Worm (Caenorhabditis elegans) whole organism, L3 larva: ENCODE data around the gene str-225.
A peak's percentile ranks its signal among the peaks of the same experiment; 100 is the strongest.

Experiments
- R02D3.7 ChIP-seq: fragments of 150-350 bp; optimal IDR thresholded peaks from 2 replicates; lab custom pipeline; 2014; ENCODE audit warnings: missing biosample characterization, missing genetic modification characterization
- ZK546.5 ChIP-seq: sonication (generic microtip); optimal IDR thresholded peaks from 2 replicates; lab custom pipeline; 2017; ENCODE audit warnings: missing biosample characterization, missing genetic modification characterization
- aly-2 ChIP-seq: fragments of 150-350 bp; optimal IDR thresholded peaks from 2 replicates; lab custom pipeline; 2014; ENCODE audit warnings: missing biosample characterization, missing genetic modification characterization
- ama-1 ChIP-seq: fragments of 150-350 bp; optimal IDR thresholded peaks from 2 replicates; lab custom pipeline; 2018
- ceh-16 ChIP-seq: sonication (generic microtip); optimal IDR thresholded peaks from 2 replicates; lab custom pipeline; 2017; ENCODE audit warnings: missing biosample characterization, missing genetic modification characterization
- ceh-9 ChIP-seq: sonication (generic microtip); optimal IDR thresholded peaks from 2 replicates; lab custom pipeline; 2018; ENCODE audit warnings: missing biosample characterization, missing genetic modification characterization
- egl-27 ChIP-seq: sonication (generic microtip); optimal IDR thresholded peaks from 4 replicates; lab custom pipeline; 2017; ENCODE audit warnings: missing biosample characterization, missing genetic modification reagents, missing genetic modification characterization
- elt-1 ChIP-seq: fragments of 150-350 bp; optimal IDR thresholded peaks from 2 replicates; lab custom pipeline; 2014; ENCODE audit warnings: missing biosample characterization, missing genetic modification characterization
- elt-2 ChIP-seq: sonication (generic microtip); optimal IDR thresholded peaks from 2 replicates; lab custom pipeline; 2016; ENCODE audit warnings: missing genetic modification reagents, mild to moderate bottlenecking, missing genetic modification characterization, missing compliant biosample characterization
- eor-1 ChIP-seq, 2 experiments: fragments of 150-350 bp; optimal IDR thresholded peaks; 2 replicates each; lab custom pipeline; 2014 to 2018; ENCODE audit warnings: missing biosample characterization in 2 of 2, missing genetic modification characterization in 2 of 2
- fkh-10 ChIP-seq: sonication (generic microtip); optimal IDR thresholded peaks from 2 replicates; lab custom pipeline; 2017; ENCODE audit warnings: missing biosample characterization, missing genetic modification reagents, missing genetic modification characterization
- fkh-2 ChIP-seq: fragments of 150-350 bp; optimal IDR thresholded peaks from 2 replicates; lab custom pipeline; 2014; ENCODE audit warnings: missing biosample characterization, missing genetic modification reagents, missing genetic modification characterization
- fos-1 ChIP-seq: fragments of 150-350 bp; optimal IDR thresholded peaks from 2 replicates; lab custom pipeline; 2014; ENCODE audit warnings: missing biosample characterization, missing genetic modification characterization
- hmg-11 ChIP-seq: sonication (generic microtip); optimal IDR thresholded peaks from 2 replicates; lab custom pipeline; 2016; ENCODE audit warnings: missing genetic modification characterization, missing compliant biosample characterization
- lin-15B ChIP-seq: fragments of 150-350 bp; optimal IDR thresholded peaks from 2 replicates; lab custom pipeline; 2014; ENCODE audit warnings: missing biosample characterization, missing genetic modification characterization
- lin-39 ChIP-seq: fragments of 150-350 bp; optimal IDR thresholded peaks from 2 replicates; lab custom pipeline; 2018; ENCODE audit warnings: missing biosample characterization, missing genetic modification reagents, missing genetic modification characterization
- lsy-12 ChIP-seq: sonication (generic microtip); optimal IDR thresholded peaks from 2 replicates; lab custom pipeline; 2016; ENCODE audit warnings: mild to moderate bottlenecking, missing genetic modification characterization, missing compliant biosample characterization
- mdl-1 ChIP-seq: fragments of 150-350 bp; optimal IDR thresholded peaks from 2 replicates; lab custom pipeline; 2014; ENCODE audit warnings: missing biosample characterization, missing genetic modification characterization
- nhr-11 ChIP-seq: fragments of 150-350 bp; optimal IDR thresholded peaks from 2 replicates; lab custom pipeline; 2014; ENCODE audit warnings: missing biosample characterization, missing genetic modification characterization
- nhr-12 ChIP-seq: fragments of 150-350 bp; optimal IDR thresholded peaks from 2 replicates; lab custom pipeline; 2014; ENCODE audit warnings: missing biosample characterization, missing genetic modification characterization
- nhr-23 ChIP-seq: fragments of 150-350 bp; optimal IDR thresholded peaks from 2 replicates; lab custom pipeline; 2014; ENCODE audit warnings: missing biosample characterization, missing genetic modification reagents, missing genetic modification characterization
- nhr-25 ChIP-seq: sonication (generic microtip); optimal IDR thresholded peaks from 2 replicates; lab custom pipeline; 2017; ENCODE audit warnings: missing biosample characterization, missing genetic modification characterization
- nhr-28 ChIP-seq: fragments of 150-350 bp; optimal IDR thresholded peaks from 2 replicates; lab custom pipeline; 2014; ENCODE audit warnings: missing biosample characterization, missing genetic modification characterization
- nhr-43 ChIP-seq: sonication (generic microtip); optimal IDR thresholded peaks from 2 replicates; lab custom pipeline; 2016; ENCODE audit warnings: mild to moderate bottlenecking, missing genetic modification characterization, missing compliant biosample characterization; ENCODE audit not compliant: poor library complexity, severe bottlenecking
- nhr-67 ChIP-seq: fragments of 150-350 bp; optimal IDR thresholded peaks from 2 replicates; lab custom pipeline; 2014; ENCODE audit warnings: missing biosample characterization, missing genetic modification characterization
- pqm-1 ChIP-seq: fragments of 150-350 bp; optimal IDR thresholded peaks from 2 replicates; lab custom pipeline; 2017; ENCODE audit warnings: missing biosample characterization, missing genetic modification characterization, inconsistent platforms
- sea-2 ChIP-seq: fragments of 150-350 bp; sonication (generic microtip); optimal IDR thresholded peaks from 4 replicates; lab custom pipeline; 2014; ENCODE audit warnings: missing biosample characterization, missing genetic modification reagents, missing genetic modification characterization
- snpc-4 ChIP-seq: fragments of 150-350 bp; optimal IDR thresholded peaks from 2 replicates; lab custom pipeline; 2014; ENCODE audit warnings: missing biosample characterization, missing genetic modification characterization
- tbx-2 ChIP-seq: sonication (generic microtip); optimal IDR thresholded peaks from 2 replicates; lab custom pipeline; 2016; ENCODE audit warnings: mild to moderate bottlenecking, missing genetic modification characterization, missing compliant biosample characterization
- unc-39 ChIP-seq: sonication (generic microtip); optimal IDR thresholded peaks from 4 replicates; lab custom pipeline; 2017; ENCODE audit warnings: missing biosample characterization, missing genetic modification characterization
- ztf-4 ChIP-seq: fragments of 150-350 bp; optimal IDR thresholded peaks from 2 replicates; lab custom pipeline; 2014; ENCODE audit warnings: missing biosample characterization, missing genetic modification characterization

Gene str-225

DNA sequence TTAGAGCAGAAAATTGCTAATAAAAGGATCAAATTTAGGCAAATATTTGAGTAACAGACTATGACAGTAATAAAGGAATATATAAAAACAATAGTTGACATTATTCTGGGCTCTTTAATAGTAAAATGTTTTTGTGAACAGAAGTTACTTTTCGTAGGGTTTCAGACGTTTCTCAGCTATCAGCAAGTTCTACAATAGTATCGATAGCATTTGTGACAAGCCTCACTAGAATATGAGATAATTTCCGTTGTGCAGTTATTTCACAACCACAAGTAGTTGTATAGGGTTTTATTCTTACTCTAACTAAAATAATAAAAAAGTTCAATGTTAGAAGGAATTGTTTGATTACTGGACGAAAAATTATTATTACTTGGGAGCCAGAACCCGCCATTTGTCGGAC is 38.9 kb downstream of the str-225 start, which contains the start of gene srbc-68:
Gene srbc-68, minus strand, starts transcription at position 101 of the 400 bp plus-strand sequence.
- TF ChIP-seq ceh-16 (tag; lab: Kevin White, UChicago) (no peak), fos-1 (tag; lab: Kevin White, UChicago) (no peak), hmg-11 (tag; lab: Kevin White, UChicago) (no peak), fkh-2 (tag; lab: Kevin White, UChicago) (no peak), eor-1 (tag; optimal IDR thresholded peaks at IDR 0.05; lab: Kevin White, UChicago) (no peak), elt-2 (tag; lab: Kevin White, UChicago) (no peak), tbx-2 (tag; lab: Kevin White, UChicago) (no peak), egl-27 (tag; lab: Kevin White, UChicago) (no peak)

DNA sequence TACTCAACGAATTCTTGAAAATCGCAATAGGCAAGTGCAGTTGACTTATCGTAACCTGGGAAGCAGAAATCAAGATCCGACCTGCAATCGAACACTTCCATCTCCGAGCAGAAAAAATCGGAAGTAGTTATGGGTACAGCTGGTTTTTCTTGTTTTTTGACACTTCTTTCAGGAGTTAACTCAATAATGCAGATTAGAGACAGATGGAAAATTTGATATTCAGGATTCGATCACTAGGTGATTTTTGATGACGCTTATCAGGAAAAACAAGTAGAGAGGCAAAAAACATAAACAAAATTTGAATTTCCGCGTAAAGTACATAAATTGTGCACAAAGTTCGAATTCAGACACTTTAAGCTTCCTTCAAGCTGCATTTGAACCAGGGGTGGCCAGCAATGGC is 41.2 kb downstream of the str-225 start, which contains the start of gene srw-130:
Gene srw-130, minus strand, starts transcription at position 101 of the 400 bp plus-strand sequence.
- TF ChIP-seq nhr-43 (no peak), nhr-28 (tag; lab: Kevin White, UChicago) (no peak), lin-15B (tag; lab: Kevin White, UChicago) (no peak), ZK546.5 (no peak), unc-39 (tag; lab: Kevin White, UChicago) (no peak), ama-1 (lab: Kevin White, UChicago) (no peak), snpc-4 (tag; lab: Kevin White, UChicago) (no peak), lsy-12 (tag; lab: Kevin White, UChicago) (no peak), aly-2 (no peak)

DNA sequence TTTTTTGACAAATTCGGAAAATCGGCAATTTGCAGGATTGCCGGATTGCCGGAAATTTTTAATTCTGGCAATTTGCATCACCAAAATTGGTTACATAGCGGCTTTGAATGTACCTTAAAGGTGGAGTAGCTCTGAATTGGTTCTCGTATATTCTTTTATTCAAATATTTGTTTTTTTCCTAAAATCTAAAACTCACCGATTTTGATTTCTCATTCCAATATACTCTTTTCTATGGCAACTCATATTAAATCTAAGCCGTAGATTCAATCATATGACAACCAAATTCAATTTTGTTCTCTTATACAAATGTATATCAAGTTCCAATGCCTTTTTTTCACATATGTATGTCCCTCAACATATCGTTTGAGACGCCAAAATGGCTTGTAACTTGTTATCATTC is 41.9 kb downstream of the str-225 start, which contains the start of gene sri-21:
Gene sri-21, plus strand, starts transcription at position 301 of the 400 bp plus-strand sequence.
- no peak for TF ChIP-seq nhr-23 (tag; lab: Kevin White, UChicago)
- TF ChIP-seq sea-2 (GFP tag; lab: Kevin White, UChicago): no peak
- no peak for TF ChIP-seq ztf-4 (tag; lab: Kevin White, UChicago)
- no peak for TF ChIP-seq fkh-10 (GFP tag; lab: Kevin White, UChicago)
- TF ChIP-seq nhr-43: no peak
- no peak for TF ChIP-seq nhr-28 (tag; lab: Kevin White, UChicago)
- no peak for TF ChIP-seq egl-27 (tag; lab: Kevin White, UChicago)
- no peak for TF ChIP-seq nhr-25 (tag; lab: Kevin White, UChicago)

DNA sequence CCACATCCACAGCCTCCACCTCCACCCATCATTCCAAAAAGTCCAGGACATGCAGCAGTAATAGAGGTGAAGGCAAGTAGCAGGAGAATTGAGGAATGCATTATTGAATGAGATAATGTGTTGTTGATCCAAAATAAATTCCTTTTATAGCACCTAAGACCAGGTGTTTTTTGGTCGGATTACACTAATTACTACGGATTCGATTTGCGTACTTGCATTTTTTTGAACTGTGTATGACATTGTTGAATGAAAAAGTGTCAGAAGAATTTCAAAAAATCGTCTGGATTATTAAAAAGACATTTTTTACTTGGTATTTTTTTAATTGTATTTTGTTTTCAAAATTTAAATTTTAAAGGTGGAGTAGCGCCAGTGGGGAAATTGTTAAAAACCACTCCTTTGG is 44.1 kb downstream of the str-225 start, which contains the start of gene grl-28:
Gene grl-28, minus strand, starts transcription at position 101 of the 400 bp plus-strand sequence.
- TF ChIP-seq lin-15B (tag; lab: Kevin White, UChicago) (no peak), snpc-4 (tag; lab: Kevin White, UChicago) (no peak), nhr-12 (tag; lab: Kevin White, UChicago) (no peak), unc-39 (tag; lab: Kevin White, UChicago) (no peak), R02D3.7 (tag; lab: Kevin White, UChicago) (no peak), nhr-28 (tag; lab: Kevin White, UChicago) (no peak), ceh-9 (tag; lab: Kevin White, UChicago) (no peak), mdl-1 (tag; lab: Kevin White, UChicago) (no peak), nhr-25 (tag; lab: Kevin White, UChicago) (no peak), fkh-10 (GFP tag; lab: Kevin White, UChicago) (no peak), elt-1 (tag; lab: Kevin White, UChicago) (no peak), elt-2 (tag; lab: Kevin White, UChicago) (no peak), nhr-43 (no peak), ztf-4 (tag; lab: Kevin White, UChicago) (no peak), ama-1 (lab: Kevin White, UChicago) (no peak), egl-27 (tag; lab: Kevin White, UChicago) (no peak)

DNA sequence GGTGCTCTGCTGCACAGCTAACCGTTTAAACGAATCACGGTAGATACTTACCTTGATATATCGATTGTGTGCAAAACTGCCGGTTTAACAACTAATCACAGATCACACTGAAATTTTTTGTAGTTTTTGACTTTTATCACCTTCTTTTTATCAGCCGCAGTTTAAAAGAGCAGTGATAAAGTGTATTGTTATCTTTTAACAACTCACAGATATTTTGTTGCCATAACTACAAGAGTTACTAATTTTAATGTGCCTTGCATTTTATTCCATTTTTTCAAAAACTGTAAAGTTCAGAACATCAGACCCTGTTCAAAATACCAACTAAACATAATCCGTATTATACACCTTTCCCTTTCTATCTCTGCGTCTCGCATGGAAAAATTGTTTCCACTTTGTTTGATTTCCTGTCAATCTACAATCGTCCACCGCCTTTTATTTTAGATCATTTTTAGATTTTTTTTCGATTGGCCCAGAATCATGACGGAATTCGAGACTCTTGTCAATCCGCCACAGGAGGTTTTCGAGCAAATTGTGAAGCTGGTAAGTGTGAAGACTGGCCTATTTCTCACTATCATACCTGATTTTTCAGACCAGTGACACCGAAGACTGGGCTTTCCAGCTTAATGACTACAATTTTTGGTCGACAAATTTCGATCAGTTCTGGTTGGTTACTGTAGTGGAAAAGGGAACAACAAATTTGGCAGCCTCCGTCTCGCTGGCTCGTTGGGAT is 45.3 kb downstream of the str-225 start, which contains the start of gene T24A6.20:
Gene T24A6.20, plus strand, starts transcription at position 395 of the 730 bp plus-strand sequence.
- TF ChIP-seq elt-2 (tag; lab: Kevin White, UChicago): peak; percentile 78
- TF ChIP-seq pqm-1 (tag; lab: Kevin White, UChicago): peak; percentile 17
- no peak for TF ChIP-seq ceh-16 (tag; lab: Kevin White, UChicago)

DNA sequence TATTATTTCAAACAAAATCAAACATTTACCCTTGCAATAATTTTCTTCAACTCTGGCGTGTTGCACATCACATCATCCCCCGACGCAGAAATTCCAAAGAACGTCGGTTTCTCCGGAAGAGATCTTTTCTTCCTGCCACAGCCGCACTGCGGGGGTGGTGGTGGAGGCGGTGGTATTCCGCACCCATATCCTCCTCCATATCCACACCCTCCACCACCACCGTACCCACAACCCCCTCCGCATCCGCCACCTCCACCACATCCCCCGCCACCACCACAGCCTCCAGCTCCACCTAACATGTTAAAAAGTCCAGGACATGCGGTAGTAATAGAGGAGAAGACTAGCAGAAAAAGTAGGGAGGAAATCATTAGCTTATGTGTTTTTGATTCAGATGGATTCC is 47.2 kb downstream of the str-225 start, which contains the start of gene grl-29:
Gene grl-29, minus strand, starts transcription at position 368 of the 400 bp plus-strand sequence.
- no peak for TF ChIP-seq nhr-67 (tag; lab: Kevin White, UChicago)
- TF ChIP-seq ztf-4 (tag; lab: Kevin White, UChicago): no peak
- no peak for TF ChIP-seq snpc-4 (tag; lab: Kevin White, UChicago)
- no peak for TF ChIP-seq lin-39 (tag; lab: Kevin White, UChicago)
- TF ChIP-seq tbx-2 (tag; lab: Kevin White, UChicago): no peak
- no peak for TF ChIP-seq hmg-11 (tag; lab: Kevin White, UChicago)
- no peak for TF ChIP-seq nhr-11
- TF ChIP-seq eor-1 (tag; optimal IDR thresholded peaks at IDR 0.05; lab: Kevin White, UChicago): no peak
- TF ChIP-seq R02D3.7 (tag; lab: Kevin White, UChicago): no peak
- TF ChIP-seq elt-2 (tag; lab: Kevin White, UChicago): no peak
- no peak for TF ChIP-seq fkh-10 (GFP tag; lab: Kevin White, UChicago)
